Worm (Caenorhabditis elegans) whole organism, L1 larva: ENCODE data around the gene F35E8.10.

Experiments used
- aly-2 ChIP-seq: fragments of 150-350 bp; optimal IDR thresholded peaks from 2 replicates; lab custom pipeline; 2014; ENCODE audit warnings: missing biosample characterization, missing genetic modification characterization
- blmp-1 ChIP-seq: fragments of 150-350 bp; optimal IDR thresholded peaks from 2 replicates; lab custom pipeline; 2014; ENCODE audit warnings: missing biosample characterization, missing genetic modification characterization
- dsc-1 ChIP-seq: sonication (generic microtip); optimal IDR thresholded peaks from 2 replicates; lab custom pipeline; 2016; ENCODE audit warnings: mild to moderate bottlenecking, missing genetic modification characterization, missing compliant biosample characterization
- fos-1 ChIP-seq: fragments of 150-350 bp; optimal IDR thresholded peaks from 2 replicates; lab custom pipeline; 2014; ENCODE audit warnings: missing biosample characterization, missing genetic modification characterization
- lin-13 ChIP-seq: fragments of 150-350 bp; optimal IDR thresholded peaks from 2 replicates; lab custom pipeline; 2014; ENCODE audit warnings: missing biosample characterization, missing genetic modification reagents, missing genetic modification characterization
- nhr-77 ChIP-seq: fragments of 150-350 bp; optimal IDR thresholded peaks from 2 replicates; lab custom pipeline; 2014; ENCODE audit warnings: missing biosample characterization, missing genetic modification characterization
- rnt-1 ChIP-seq: sonication (generic microtip); optimal IDR thresholded peaks from 2 replicates; lab custom pipeline; 2016; ENCODE audit warnings: mild to moderate bottlenecking, missing genetic modification characterization, moderate library complexity, missing compliant biosample characterization
- unc-62 ChIP-seq: fragments of 150-350 bp; optimal IDR thresholded peaks from 2 replicates; lab custom pipeline; 2014; ENCODE audit warnings: missing biosample characterization, missing genetic modification reagents, missing genetic modification characterization
- vab-15 ChIP-seq: sonication (generic microtip); optimal IDR thresholded peaks from 2 replicates; lab custom pipeline; 2017; ENCODE audit warnings: missing genotype, mild to moderate bottlenecking, missing genetic modification characterization, missing compliant biosample characterization
- zag-1 ChIP-seq: fragments of 150-350 bp; optimal IDR thresholded peaks from 2 replicates; lab custom pipeline; 2014; ENCODE audit warnings: missing biosample characterization, missing genetic modification characterization
- ztf-4 ChIP-seq: fragments of 150-350 bp; optimal IDR thresholded peaks from 2 replicates; lab custom pipeline; 2014; ENCODE audit warnings: missing biosample characterization, missing genetic modification characterization

ce11 chrV:15940254-15940653, 20.1 kb upstream of the F35E8.10 start, which contains the start of gene srw-55:
- TF ChIP-seq dsc-1 (tag; lab: Kevin White, UChicago) = no peak
- no peak for TF ChIP-seq unc-62 (GFP tag; lab: Kevin White, UChicago)
- no peak for TF ChIP-seq blmp-1 (tag; lab: Kevin White, UChicago)
- no peak for TF ChIP-seq lin-13
- TF ChIP-seq nhr-77 (tag; lab: Kevin White, UChicago) = no peak
- no peak for TF ChIP-seq ztf-4 (tag; lab: Kevin White, UChicago)
- TF ChIP-seq fos-1 (tag; lab: Kevin White, UChicago) = no peak
- TF ChIP-seq aly-2 (tag; lab: Kevin White, UChicago) = no peak
- no peak for TF ChIP-seq zag-1 (tag; lab: Kevin White, UChicago)
- TF ChIP-seq rnt-1 (tag; lab: Kevin White, UChicago) = no peak
- TF ChIP-seq vab-15 = no peak
